Worm (Caenorhabditis elegans): Measurements from ENCODE around the gene sre-55.

Gene sre-55

ce11 chrII:12353816-12354215, 24.7 kb downstream of the sre-55 start:
- TF ChIP-seq C34F6.9 (tag; optimal IDR thresholded peaks at IDR 0.05) (peak; percentile 33), crh-2 (tag; optimal IDR thresholded peaks at IDR 0.05) (peak; percentile 60), nhr-25 (tag; optimal IDR thresholded peaks at IDR 0.05) (no peak), ztf-11 (tag; optimal IDR thresholded peaks at IDR 0.05) (no peak), R02D3.7 (tag; optimal IDR thresholded peaks at IDR 0.05) (no peak), ztf-4 (tag; optimal IDR thresholded peaks at IDR 0.05) (no peak), nhr-129 (tag; optimal IDR thresholded peaks at IDR 0.05) (peak; percentile 34), peb-1 (tag; optimal IDR thresholded peaks at IDR 0.05) (no peak)

ce11 chrII:12362262-12362661, 33.2 kb downstream of the sre-55 start:
- TF ChIP-seq nhr-11 (tag; optimal IDR thresholded peaks at IDR 0.05) (no peak), nhr-23 (tag; optimal IDR thresholded peaks at IDR 0.05) (no peak), crh-2 (tag; optimal IDR thresholded peaks at IDR 0.05) (no peak), nhr-237 (tag; optimal IDR thresholded peaks at IDR 0.05) (no peak), zag-1 (tag; optimal IDR thresholded peaks at IDR 0.05) (no peak), ztf-1 (GFP tag; conservative IDR thresholded peaks at IDR 0.05) (no peak), elt-3 (tag; optimal IDR thresholded peaks at IDR 0.05) (no peak), nhr-12 (tag; optimal IDR thresholded peaks at IDR 0.05) (no peak), nhr-6 (tag; optimal IDR thresholded peaks at IDR 0.05) (no peak), R02D3.7 (tag; optimal IDR thresholded peaks at IDR 0.05) (no peak), Y55F3AM.14 (GFP tag; optimal IDR thresholded peaks at IDR 0.05) (no peak), ztf-11 (tag; optimal IDR thresholded peaks at IDR 0.05) (no peak), mbf-1 (tag; optimal IDR thresholded peaks at IDR 0.05) (no peak), elt-1 (tag; optimal IDR thresholded peaks at IDR 0.05) (no peak), mab-5 (tag; optimal IDR thresholded peaks at IDR 0.05) (no peak), egl-27 (tag; optimal IDR thresholded peaks at IDR 0.05) (no peak), ama-1 (optimal IDR thresholded peaks at IDR 0.05) (no peak), blmp-1 (tag; optimal IDR thresholded peaks at IDR 0.05; ENCODE audit: insufficient read depth) (no peak)

ce11 chrII:12369202-12369601, 40.1 kb downstream of the sre-55 start:
- TF ChIP-seq ZK546.5 (tag; optimal IDR thresholded peaks at IDR 0.05) (no peak), alr-1 (tag; optimal IDR thresholded peaks at IDR 0.05) (no peak), lsy-2 (tag; optimal IDR thresholded peaks at IDR 0.05) (no peak), egl-27 (tag; optimal IDR thresholded peaks at IDR 0.05) (no peak), ama-1 (optimal IDR thresholded peaks at IDR 0.05) (no peak), crh-2 (tag; optimal IDR thresholded peaks at IDR 0.05) (no peak), mdl-1 (tag; optimal IDR thresholded peaks at IDR 0.05) (no peak), sma-3 (GFP tag; optimal IDR thresholded peaks at IDR 0.05) (no peak), fos-1 (tag; optimal IDR thresholded peaks at IDR 0.05) (no peak), C34F6.9 (tag; optimal IDR thresholded peaks at IDR 0.05) (no peak), mbf-1 (tag; optimal IDR thresholded peaks at IDR 0.05) (no peak), lin-11 (tag; optimal IDR thresholded peaks at IDR 0.05) (no peak), ceh-82 (tag; optimal IDR thresholded peaks at IDR 0.05) (no peak), sem-4 (tag; optimal IDR thresholded peaks at IDR 0.05) (no peak), ztf-1 (GFP tag; conservative IDR thresholded peaks at IDR 0.05) (no peak), nhr-11 (tag; optimal IDR thresholded peaks at IDR 0.05) (no peak), nhr-6 (tag; optimal IDR thresholded peaks at IDR 0.05) (no peak), nhr-77 (tag; optimal IDR thresholded peaks at IDR 0.05) (no peak)

ce11 chrII:12373921-12374320, 44.8 kb downstream of the sre-55 start:
- no peak for TF ChIP-seq aly-2 (tag; optimal IDR thresholded peaks at IDR 0.05)
- no peak for TF ChIP-seq nhr-12 (tag; optimal IDR thresholded peaks at IDR 0.05)
- no peak for TF ChIP-seq sma-3 (GFP tag; optimal IDR thresholded peaks at IDR 0.05)
- TF ChIP-seq lin-13 (GFP tag; optimal IDR thresholded peaks at IDR 0.05): no peak
- peak; percentile 50 for TF ChIP-seq zag-1 (tag; optimal IDR thresholded peaks at IDR 0.05)
- TF ChIP-seq peb-1 (tag; optimal IDR thresholded peaks at IDR 0.05): no peak
- TF ChIP-seq ceh-16 (tag; optimal IDR thresholded peaks at IDR 0.05): no peak
- peak; percentile 25 for TF ChIP-seq unc-55 (GFP tag; optimal IDR thresholded peaks at IDR 0.05)
- TF ChIP-seq ztf-11 (tag; optimal IDR thresholded peaks at IDR 0.05): no peak
- TF ChIP-seq nhr-10 (tag; optimal IDR thresholded peaks at IDR 0.05): no peak
- TF ChIP-seq nhr-11 (tag; optimal IDR thresholded peaks at IDR 0.05): no peak
- no peak for TF ChIP-seq R02D3.7 (tag; optimal IDR thresholded peaks at IDR 0.05)
- TF ChIP-seq nhr-129 (tag; optimal IDR thresholded peaks at IDR 0.05): peak; percentile 32
- TF ChIP-seq lsy-2 (tag; optimal IDR thresholded peaks at IDR 0.05): no peak

All from whole organism, L2 larva.